Worm (Caenorhabditis elegans): ENCODE measurements around the gene aqp-2.

ce11 chrII:9295678-9296077 is 33.9 kb upstream of the aqp-2 start, which contains the start of gene C01G6.9:
- TF ChIP-seq sea-1 (GFP tag; conservative IDR thresholded peaks at IDR 0.05) (no peak), tbx-37 (GFP tag; conservative IDR thresholded peaks at IDR 0.05) (no peak), tra-4 (tag; optimal IDR thresholded peaks at IDR 0.05) (no peak), ets-7 (tag; optimal IDR thresholded peaks at IDR 0.05) (no peak), ceh-36 (tag; optimal IDR thresholded peaks at IDR 0.05) (no peak), ama-1 (optimal IDR thresholded peaks at IDR 0.05) (no peak), hmg-4 (GFP tag; optimal IDR thresholded peaks at IDR 0.05) (no peak), scrt-1 (GFP tag; IDR thresholded peaks at IDR 0.05) (no peak), F13C5.2 (tag; optimal IDR thresholded peaks at IDR 0.05) (no peak), tbx-11 (GFP tag; IDR thresholded peaks at IDR 0.05) (no peak), aly-1 (tag; optimal IDR thresholded peaks at IDR 0.05) (no peak)

All from whole organism, early embryonic.